Worm (Caenorhabditis elegans): Measurements from ENCODE around the gene col-37.

Gene col-37

ce11 chrV:12117567-12118053 is 49.9 kb downstream of the col-37 start, which contains the start of gene C13C4.8:
C13C4.8 (plus strand) TSS chrV:12118003.
- TF ChIP-seq C34F6.9 (tag; optimal IDR thresholded peaks at IDR 0.05) = no peak
- no peak for TF ChIP-seq nhr-21 (tag; optimal IDR thresholded peaks at IDR 0.05)
- no peak for TF ChIP-seq nhr-77 (tag; optimal IDR thresholded peaks at IDR 0.05)
- TF ChIP-seq dmd-4 (tag; optimal IDR thresholded peaks at IDR 0.05) = no peak
- no peak for TF ChIP-seq elt-1 (tag; optimal IDR thresholded peaks at IDR 0.05)
- no peak for TF ChIP-seq lin-11 (tag; optimal IDR thresholded peaks at IDR 0.05)
- no peak for TF ChIP-seq blmp-1 (tag; optimal IDR thresholded peaks at IDR 0.05; ENCODE audit: insufficient read depth)
- TF ChIP-seq zag-1 (tag; optimal IDR thresholded peaks at IDR 0.05) = no peak
- no peak for TF ChIP-seq lin-13 (GFP tag; optimal IDR thresholded peaks at IDR 0.05)
- no peak for TF ChIP-seq nhr-11 (tag; optimal IDR thresholded peaks at IDR 0.05)
